Fruit fly (Drosophila melanogaster) whole organism, larva: ENCODE measurements around the gene CG2794.
A peak's percentile ranks its signal among the peaks of the same experiment; 100 is the strongest.

Source experiments
- noc ChIP-seq: fragments of 200-800 bp; sonication (Bioruptor generic); optimal IDR thresholded peaks from 3 replicates; lab custom pipeline; 2019; ENCODE audit warnings: missing biosample characterization, mild to moderate bottlenecking, missing genetic modification characterization, moderate library complexity

The CG2794 gene

DNA sequence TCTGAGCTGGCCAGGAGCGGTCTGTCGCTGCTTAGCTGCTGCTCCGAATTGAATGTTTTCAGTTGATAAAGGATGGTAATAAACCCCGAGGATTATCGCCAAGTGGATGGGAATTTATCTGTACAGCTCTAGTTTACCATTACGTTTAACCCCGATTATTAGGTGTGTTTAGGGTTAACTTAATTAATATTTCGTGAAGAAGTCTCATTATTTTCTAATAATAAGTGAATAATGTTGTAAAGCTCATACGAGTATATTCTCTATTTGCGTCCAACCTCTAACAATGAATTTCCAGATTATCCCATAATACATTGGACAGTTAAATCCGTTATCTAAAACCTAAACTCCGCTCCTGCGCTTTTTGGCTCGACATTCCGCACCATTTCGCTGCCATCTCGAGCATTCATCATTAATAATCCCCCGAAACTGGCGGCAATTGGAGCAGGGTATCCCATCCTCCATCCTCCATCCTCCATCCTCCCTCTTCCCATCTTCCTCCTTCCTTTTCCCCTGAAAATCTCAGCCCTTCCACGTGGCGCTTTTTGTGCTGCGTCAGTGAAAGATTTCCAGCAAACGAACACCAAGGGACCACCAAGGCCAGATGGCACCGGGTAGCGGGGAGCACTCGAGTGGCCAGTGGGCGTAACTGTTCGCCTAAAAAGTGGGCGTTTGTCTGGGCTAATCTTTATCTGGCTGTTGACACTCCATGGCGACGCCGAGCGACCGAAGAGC is 37.6 kb upstream of the CG2794 start:
- no peak for TF ChIP-seq noc (tag; lab: Kevin White, UChicago)

DNA sequence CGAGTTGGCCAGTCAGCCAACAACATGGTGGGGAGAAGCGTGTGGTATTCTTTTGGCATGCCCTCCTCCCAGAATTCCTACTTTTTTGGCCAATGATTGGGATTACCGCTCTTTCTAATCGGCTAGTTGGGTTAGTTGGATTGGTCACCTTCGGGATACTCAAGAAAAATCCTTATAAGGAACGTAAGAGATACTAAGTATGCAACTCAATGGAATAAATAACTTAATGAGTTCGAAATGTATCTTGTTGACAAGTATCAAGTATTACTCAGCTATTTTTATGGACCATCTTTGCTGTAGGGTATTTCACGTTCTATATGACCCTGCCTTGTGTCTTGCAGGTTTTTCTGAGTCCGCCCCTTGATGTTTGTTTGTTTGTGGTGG is 37.0 kb upstream of the CG2794 start:
- no peak for TF ChIP-seq noc (tag; lab: Kevin White, UChicago)

DNA sequence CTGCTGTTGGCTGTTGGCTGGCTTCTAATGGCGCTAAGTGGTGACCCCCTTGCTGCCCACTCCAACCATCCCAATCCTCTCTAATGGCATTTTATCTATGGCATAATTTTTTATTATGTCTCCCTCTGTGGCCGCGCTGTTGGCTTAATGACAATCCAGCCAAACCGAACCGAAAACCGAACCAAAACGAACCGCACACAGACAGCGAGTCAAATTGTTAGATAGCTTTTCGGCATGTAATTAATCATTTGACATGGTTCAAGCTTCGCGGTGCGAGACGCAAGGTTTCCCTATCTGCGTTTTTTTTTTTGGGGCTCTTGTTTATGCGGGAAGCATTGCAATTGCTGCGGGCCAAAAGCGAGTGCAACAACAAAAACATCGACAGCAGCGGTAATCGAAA is 36.3 kb upstream of the CG2794 start:
- no peak for TF ChIP-seq noc (tag; lab: Kevin White, UChicago)

- TF ChIP-seq noc (tag; lab: Kevin White, UChicago) = no peak
Measured at dm6 chr2L:530245-530644, 33.7 kb upstream of the CG2794 start.

- no peak for TF ChIP-seq noc (tag; lab: Kevin White, UChicago)
Measured at dm6 chr2L:533734-534133, 30.2 kb upstream of the CG2794 start.

DNA sequence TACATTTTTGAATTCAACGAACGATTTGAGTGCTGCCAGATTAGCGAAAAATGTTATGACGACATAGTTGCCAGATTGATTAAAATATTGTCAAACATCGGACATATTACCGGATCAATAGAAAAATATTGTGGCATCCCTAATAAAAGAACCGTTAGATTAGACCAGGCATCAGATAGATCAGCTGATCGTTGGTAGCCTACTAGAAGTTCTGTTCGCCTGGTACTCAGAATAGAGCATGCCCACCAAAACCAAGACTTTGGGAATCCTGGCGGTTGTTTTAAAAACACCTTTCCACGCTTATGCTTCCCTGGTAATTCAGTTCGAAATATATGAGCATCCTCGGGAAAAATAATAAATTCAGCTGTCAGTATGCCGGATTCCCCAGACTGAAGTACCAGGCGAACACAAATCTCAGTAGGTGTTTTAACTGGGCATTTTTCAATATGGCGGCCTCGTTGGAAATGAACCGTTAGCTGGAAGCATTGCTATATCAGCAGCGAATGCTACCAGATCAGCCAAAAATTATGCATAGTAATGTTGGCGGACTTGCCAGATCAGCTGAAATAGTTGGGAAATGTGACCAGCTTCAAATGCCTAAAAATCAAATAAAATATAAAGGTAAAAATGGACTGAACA is 23.3 kb upstream of the CG2794 start:
- no peak for TF ChIP-seq noc (tag; lab: Kevin White, UChicago)

dm6 chr2L:542338-542967 is 21.5 kb upstream of the CG2794 start, which contains the start of gene lwr:
lwr (minus strand) TSS chr2L:542580.
- TF ChIP-seq noc (tag; lab: Kevin White, UChicago) = no peak

dm6 chr2L:543799-544198 is 20.2 kb upstream of the CG2794 start:
- no peak for TF ChIP-seq noc (tag; lab: Kevin White, UChicago)

- TF ChIP-seq noc (tag; lab: Kevin White, UChicago) = no peak
Measured at dm6 chr2L:544444-545179, 19.4 kb upstream of the CG2794 start, which contains the start of the genes Spp and nAChRbeta3. Spp (minus strand) TSS chr2L:544653. nAChRbeta3 (plus strand) TSS chr2L:545129.

DNA sequence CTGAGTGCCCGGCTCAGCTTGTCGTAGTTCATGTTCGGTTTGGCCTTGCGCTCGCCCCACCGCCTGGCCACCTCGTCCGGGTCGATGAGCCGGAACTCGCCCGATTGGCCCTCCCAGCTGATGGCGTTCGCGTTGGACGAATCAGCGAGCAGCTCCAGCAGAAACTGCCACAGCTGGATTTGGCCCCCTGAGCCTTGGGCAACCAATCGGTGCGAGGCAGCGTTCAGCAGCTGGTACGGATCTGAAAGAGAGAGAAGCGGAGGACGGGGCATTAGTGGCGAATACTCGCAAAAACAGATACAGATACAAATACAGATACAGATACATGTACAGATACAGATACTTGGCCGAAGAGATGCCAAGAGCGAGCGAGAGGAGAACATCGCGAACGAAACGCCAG is 16.0 kb upstream of the CG2794 start:
- TF ChIP-seq noc (tag; lab: Kevin White, UChicago) = no peak

- TF ChIP-seq noc (tag; lab: Kevin White, UChicago) = no peak
Measured at dm6 chr2L:549637-550036, 14.3 kb upstream of the CG2794 start.

DNA sequence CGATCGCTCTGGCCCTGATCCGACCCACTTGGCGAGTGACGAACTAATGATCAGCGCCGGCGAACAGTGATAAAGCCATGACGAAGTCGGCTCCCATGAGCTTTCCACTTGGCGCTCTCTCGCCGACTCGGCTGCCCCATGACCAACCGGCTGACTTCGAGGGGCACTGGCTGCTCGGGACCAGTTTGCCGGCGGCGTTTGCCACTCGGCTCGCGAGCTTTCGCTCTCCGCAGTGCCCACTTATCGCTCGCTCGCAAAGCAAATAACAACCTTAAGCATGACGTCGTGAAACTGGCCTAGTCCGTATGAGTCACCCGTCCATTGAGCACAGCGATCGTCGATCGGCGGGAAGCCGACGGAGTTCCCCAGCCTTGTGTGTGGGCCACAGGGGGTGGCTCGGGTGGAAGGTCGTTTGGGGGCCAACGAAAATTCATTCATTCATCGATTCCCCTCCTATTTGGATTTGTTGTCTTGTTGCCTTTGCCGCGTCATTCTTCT is 11.5 kb upstream of the CG2794 start, which contains the start of gene Ets21C:
Gene Ets21C (minus strand): TSS at position 492 of the 498 bp plus-strand sequence.
- TF ChIP-seq noc (tag; lab: Kevin White, UChicago) = no peak

- peak; percentile 11 for TF ChIP-seq noc (tag; lab: Kevin White, UChicago)
Measured at dm6 chr2L:559311-559710, 4.7 kb upstream of the CG2794 start, which contains the start of gene Tspo. Tspo (plus strand) TSS chr2L:559612.

DNA sequence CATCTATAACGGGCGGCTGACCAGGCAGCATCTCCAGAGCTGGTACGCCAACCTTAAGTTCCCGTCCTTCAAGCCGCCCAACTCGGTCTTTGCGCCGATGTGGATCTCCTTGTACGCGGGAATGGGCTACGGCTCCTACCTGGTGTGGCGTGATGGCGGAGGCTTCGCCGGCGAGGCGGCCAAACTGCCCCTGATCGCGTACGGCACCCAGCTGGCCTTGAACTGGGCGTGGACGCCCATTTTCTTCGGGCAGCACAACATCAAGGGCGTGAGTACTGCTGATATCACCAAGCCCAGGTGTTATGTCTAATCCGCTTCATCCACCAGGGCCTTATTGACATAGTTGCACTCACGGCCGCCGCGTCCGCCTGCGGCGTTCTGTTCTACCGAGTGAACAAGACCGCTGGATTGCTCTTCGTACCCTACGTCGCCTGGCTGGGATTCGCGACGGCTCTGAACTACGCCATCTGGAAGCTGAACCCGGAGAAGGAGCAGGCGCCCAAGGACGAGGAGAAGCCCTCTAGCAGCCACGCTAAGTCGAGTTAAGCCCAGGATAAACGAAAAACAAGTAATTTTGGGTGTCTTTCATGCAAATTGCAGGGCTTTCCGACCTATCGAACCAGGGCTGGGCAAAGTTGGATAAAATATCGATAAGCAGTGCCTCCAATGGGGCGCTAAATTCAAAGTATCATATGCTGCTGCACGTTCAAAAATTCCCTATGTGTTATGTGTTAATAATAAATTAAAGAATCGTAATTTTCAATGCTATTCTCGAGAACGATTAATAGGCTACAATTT is 4.0 kb upstream of the CG2794 start, which contains the start of gene rempA:
Gene rempA (minus strand): TSS at position 541 of the 798 bp plus-strand sequence.
- no peak for TF ChIP-seq noc (tag; lab: Kevin White, UChicago)
